Worm (Caenorhabditis elegans): ENCODE results near the gene aptf-2.

- TF ChIP-seq hlh-15 (tag; optimal IDR thresholded peaks at IDR 0.05): no peak
- no peak for TF ChIP-seq mec-3 (tag; optimal IDR thresholded peaks at IDR 0.05; ENCODE audit: borderline replicate concordance)
- TF ChIP-seq tbx-2 (tag; optimal IDR thresholded peaks at IDR 0.05): no peak
These were observed 25.1 kb downstream of the aptf-2 start for ce11 chrIV:13390770-13391169.
